Worm (Caenorhabditis elegans) whole organism, midembryonic: ENCODE data around the gene F23D12.10.

Experiments used
- ztf-23 ChIP-seq: fragments of 200-800 bp; sonication (Bioruptor generic); IDR thresholded peaks from 2 replicates; pipeline ENCODE4 v1.3.6; 2022; ENCODE audit warnings: missing genetic modification reagents, missing genetic modification characterization, missing compliant biosample characterization
- ztf-29 ChIP-seq: fragments of 200-800 bp; sonication (Bioruptor generic); IDR thresholded peaks from 2 replicates; pipeline ENCODE4 v1.3.6; 2022; ENCODE audit warnings: missing genetic modification reagents, missing genetic modification characterization, missing compliant biosample characterization

ce11 chrX:14430436-14430835, 14.9 kb upstream of the F23D12.10 start:
- no peak for TF ChIP-seq ztf-29 (GFP tag; lab: Robert Waterston, UW)
- TF ChIP-seq ztf-23 (GFP tag; lab: Robert Waterston, UW) = no peak
